Fruit fly (Drosophila melanogaster) whole organism, embryonic: Measurements from ENCODE around the gene CG33235.

Experiments used
- BEAF-32 ChIP-seq: fragments of 200-800 bp; sonication (Bioruptor generic); optimal IDR thresholded peaks from 3 replicates; lab custom pipeline; 2017; ENCODE audit warnings: missing biosample characterization, missing genetic modification characterization, mild to moderate bottlenecking, moderate library complexity, missing genetic modification reagents
- CG10267 ChIP-seq: fragments of 200-800 bp; sonication (Bioruptor generic); optimal IDR thresholded peaks from 2 replicates; lab custom pipeline; 2018; ENCODE audit warnings: missing biosample characterization, mild to moderate bottlenecking, missing genetic modification characterization, moderate library complexity
- CG10654 ChIP-seq: fragments of 200-800 bp; sonication (Bioruptor generic); optimal IDR thresholded peaks from 2 replicates; lab custom pipeline; 2016; ENCODE audit warnings: missing biosample characterization, missing genetic modification characterization
- CG11504 ChIP-seq: fragments of 200-800 bp; sonication (Bioruptor generic); optimal IDR thresholded peaks from 3 replicates; lab custom pipeline; 2019; ENCODE audit warnings: missing biosample characterization, mild to moderate bottlenecking, missing genetic modification characterization, moderate library complexity
- CG12236 ChIP-seq: fragments of 200-800 bp; sonication (Bioruptor generic); optimal IDR thresholded peaks from 2 replicates; lab custom pipeline; 2016; ENCODE audit warnings: missing biosample characterization, missing genetic modification characterization
- CG1602 ChIP-seq: fragments of 200-800 bp; sonication (Bioruptor generic); optimal IDR thresholded peaks from 3 replicates; lab custom pipeline; 2016; ENCODE audit warnings: missing biosample characterization, missing genetic modification characterization
- CG1603 ChIP-seq: fragments of 200-800 bp; sonication (Bioruptor generic); optimal IDR thresholded peaks from 2 replicates; lab custom pipeline; 2019; ENCODE audit warnings: missing biosample characterization, mild to moderate bottlenecking, missing genetic modification characterization, moderate library complexity
- CG17359 ChIP-seq: fragments of 200-800 bp; sonication (Bioruptor generic); optimal IDR thresholded peaks from 3 replicates; lab custom pipeline; 2018; ENCODE audit warnings: missing biosample characterization, mild to moderate bottlenecking, missing genetic modification characterization, moderate library complexity
- CG17568 ChIP-seq: fragments of 200-800 bp; sonication (Bioruptor generic); optimal IDR thresholded peaks from 2 replicates; lab custom pipeline; 2018; ENCODE audit warnings: missing biosample characterization, mild to moderate bottlenecking, missing genetic modification characterization, moderate library complexity
- CG30020 ChIP-seq: fragments of 200-800 bp; optimal IDR thresholded peaks from 2 replicates; lab custom pipeline; 2019; ENCODE audit warnings: missing biosample characterization, mild to moderate bottlenecking, missing genetic modification characterization, moderate library complexity
- CG3838 ChIP-seq: fragments of 200-800 bp; sonication (Bioruptor generic); optimal IDR thresholded peaks from 3 replicates; lab custom pipeline; 2016; ENCODE audit warnings: missing biosample characterization, missing genetic modification characterization
- CG4617 ChIP-seq: fragments of 200-800 bp; sonication (Bioruptor generic); optimal IDR thresholded peaks from 3 replicates; lab custom pipeline; 2016; ENCODE audit warnings: missing biosample characterization, missing genetic modification characterization, borderline replicate concordance
- CG6765 ChIP-seq: fragments of 200-800 bp; sonication (Bioruptor generic); optimal IDR thresholded peaks from 3 replicates; lab custom pipeline; 2017; ENCODE audit warnings: missing biosample characterization, mild to moderate bottlenecking, missing genetic modification characterization
- CG6854 ChIP-seq: fragments of 200-800 bp; sonication (Bioruptor generic); optimal IDR thresholded peaks from 3 replicates; lab custom pipeline; 2017; ENCODE audit warnings: missing biosample characterization, mild to moderate bottlenecking, missing genetic modification characterization
- CG9797 ChIP-seq: fragments of 200-800 bp; sonication (Bioruptor generic); optimal IDR thresholded peaks from 3 replicates; lab custom pipeline; 2018; ENCODE audit warnings: missing biosample characterization, mild to moderate bottlenecking, missing genetic modification characterization
- CoRest ChIP-seq: fragments of 200-800 bp; sonication (Bioruptor generic); optimal IDR thresholded peaks from 3 replicates; lab custom pipeline; 2018; ENCODE audit warnings: missing biosample characterization, mild to moderate bottlenecking, missing genetic modification characterization, moderate library complexity
- CrebB ChIP-seq: fragments of 200-800 bp; sonication (Bioruptor generic); optimal IDR thresholded peaks from 3 replicates; lab custom pipeline; 2018; ENCODE audit warnings: missing biosample characterization, mild to moderate bottlenecking, missing genetic modification characterization
- D ChIP-seq, 2 experiments: fragments of 200-800 bp in 1 of 2; fragments of >200 bp in 1 of 2; sonication (Bioruptor generic) in 1 of 2; optimal IDR thresholded peaks; 2 replicates in 1 of 2; 3 replicates in 1 of 2; lab custom pipeline; 2017; ENCODE audit warnings: mild to moderate bottlenecking in 1 of 2, missing biosample characterization in 1 of 2, missing genetic modification characterization in 1 of 2, missing genetic modification reagents in 1 of 2
- Deaf1 ChIP-seq: fragments of 200-800 bp; optimal IDR thresholded peaks from 3 replicates; lab custom pipeline; 2019; ENCODE audit warnings: missing biosample characterization, mild to moderate bottlenecking, missing genetic modification characterization, moderate library complexity
- Dp ChIP-seq: fragments of 200-800 bp; sonication (Bioruptor generic); optimal IDR thresholded peaks from 2 replicates; lab custom pipeline; 2018; ENCODE audit warnings: missing biosample characterization, mild to moderate bottlenecking, missing genetic modification characterization, moderate library complexity
- Ets65A ChIP-seq: fragments of 200-800 bp; sonication (Bioruptor generic); peaks from one replicate; lab custom pipeline; 2016; ENCODE audit warnings: missing biosample characterization, missing genetic modification characterization
- Ets97D ChIP-seq: fragments of 200-800 bp; sonication (Bioruptor generic); optimal IDR thresholded peaks from 3 replicates; lab custom pipeline; 2016; ENCODE audit warnings: missing biosample characterization, missing genetic modification characterization
- Hmx ChIP-seq: fragments of 200-800 bp; sonication (Bioruptor generic); optimal IDR thresholded peaks from 2 replicates; lab custom pipeline; 2016; ENCODE audit warnings: missing biosample characterization, missing genetic modification characterization
- MESR4 ChIP-seq: fragments of 200-800 bp; sonication (Bioruptor generic); optimal IDR thresholded peaks from 2 replicates; lab custom pipeline; 2018; ENCODE audit warnings: missing biosample characterization, mild to moderate bottlenecking, missing genetic modification characterization, moderate library complexity
- Neu2 ChIP-seq: fragments of 200-800 bp; sonication (Bioruptor generic); optimal IDR thresholded peaks from 3 replicates; lab custom pipeline; 2016; ENCODE audit warnings: missing biosample characterization, missing genetic modification characterization, borderline replicate concordance
- Pdp1 ChIP-seq, 2 experiments: fragments of 200-800 bp; sonication (Bioruptor generic); optimal IDR thresholded peaks; 3 replicates each; lab custom pipeline; 2016; ENCODE audit warnings: missing biosample characterization in 2 of 2, missing genetic modification characterization in 2 of 2, mild to moderate bottlenecking in 1 of 2, moderate library complexity in 1 of 2
- Six4 ChIP-seq: fragments of 200-800 bp; sonication (Bioruptor generic); optimal IDR thresholded peaks from 2 replicates; lab custom pipeline; 2016; ENCODE audit warnings: missing biosample characterization, missing genetic modification characterization
- Sry-δ ChIP-seq: fragments of 200-800 bp; sonication (Bioruptor generic); optimal IDR thresholded peaks from 2 replicates; lab custom pipeline; 2016; ENCODE audit warnings: missing biosample characterization, missing genetic modification characterization
- caup ChIP-seq: fragments of 200-800 bp; sonication (Bioruptor generic); optimal IDR thresholded peaks from 3 replicates; lab custom pipeline; 2017; ENCODE audit warnings: missing biosample characterization, mild to moderate bottlenecking, missing genetic modification characterization, moderate library complexity; ENCODE audit not compliant: severe bottlenecking
- cg ChIP-seq: fragments of 200-800 bp; sonication (Bioruptor generic); optimal IDR thresholded peaks from 3 replicates; lab custom pipeline; 2019; ENCODE audit warnings: missing biosample characterization, mild to moderate bottlenecking, missing genetic modification characterization, moderate library complexity
- fru ChIP-seq: fragments of >200 bp; optimal IDR thresholded peaks from 2 replicates; lab custom pipeline; 2017
- grau ChIP-seq: fragments of 200-800 bp; optimal IDR thresholded peaks from 3 replicates; lab custom pipeline; 2019; ENCODE audit warnings: missing biosample characterization, mild to moderate bottlenecking, missing genetic modification characterization, moderate library complexity
- gro ChIP-seq: fragments of 200-800 bp; sonication (Bioruptor generic); optimal IDR thresholded peaks from 2 replicates; lab custom pipeline; 2016; ENCODE audit warnings: missing biosample characterization, missing genetic modification characterization
- gt ChIP-seq: fragments of 200-800 bp; sonication (Bioruptor generic); IDR thresholded peaks from 2 replicates; pipeline ENCODE4 v1.3.6; 2022; ENCODE audit warnings: missing biosample characterization, missing genetic modification characterization
- her ChIP-seq: fragments of 200-800 bp; sonication (Bioruptor generic); optimal IDR thresholded peaks from 2 replicates; lab custom pipeline; 2016; ENCODE audit warnings: missing biosample characterization, missing genetic modification characterization
- ind ChIP-seq: fragments of 200-800 bp; sonication (Bioruptor generic); optimal IDR thresholded peaks from 3 replicates; lab custom pipeline; 2016; ENCODE audit warnings: missing biosample characterization, missing genetic modification characterization
- lab ChIP-seq: fragments of 200-800 bp; sonication (Bioruptor generic); optimal IDR thresholded peaks from 3 replicates; lab custom pipeline; 2017; ENCODE audit warnings: missing biosample characterization, missing genetic modification characterization, mild to moderate bottlenecking, moderate library complexity, missing genetic modification reagents
- lilli ChIP-seq: fragments of 200-800 bp; sonication (Bioruptor generic); optimal IDR thresholded peaks from 3 replicates; lab custom pipeline; 2016; ENCODE audit warnings: missing biosample characterization, missing genetic modification characterization
- mirr ChIP-seq: fragments of 200-800 bp; sonication (Bioruptor generic); optimal IDR thresholded peaks from 3 replicates; lab custom pipeline; 2018; ENCODE audit warnings: missing biosample characterization, mild to moderate bottlenecking, missing genetic modification characterization
- nerfin-1 ChIP-seq: fragments of 200-800 bp; sonication (Bioruptor generic); optimal IDR thresholded peaks from 3 replicates; lab custom pipeline; 2019; ENCODE audit warnings: missing biosample characterization, mild to moderate bottlenecking, missing genetic modification characterization, moderate library complexity
- nmo ChIP-seq: fragments of 200-800 bp; sonication (Bioruptor generic); optimal IDR thresholded peaks from 2 replicates; lab custom pipeline; 2018; ENCODE audit warnings: missing biosample characterization, mild to moderate bottlenecking, missing genetic modification characterization, moderate library complexity
- phol ChIP-seq: fragments of 200-800 bp; sonication (Bioruptor generic); optimal IDR thresholded peaks from 3 replicates; lab custom pipeline; 2018; ENCODE audit warnings: missing biosample characterization, mild to moderate bottlenecking, missing genetic modification characterization, moderate library complexity
- psq ChIP-seq: fragments of 200-800 bp; sonication (Bioruptor generic); optimal IDR thresholded peaks from 2 replicates; lab custom pipeline; 2017; ENCODE audit warnings: missing biosample characterization, missing genetic modification characterization
- pzg ChIP-seq: fragments of 200-800 bp; sonication (Bioruptor generic); optimal IDR thresholded peaks from 3 replicates; lab custom pipeline; 2018; ENCODE audit warnings: missing biosample characterization, mild to moderate bottlenecking, missing genetic modification characterization, moderate library complexity
- sd ChIP-seq: fragments of 200-800 bp; sonication (Bioruptor generic); optimal IDR thresholded peaks from 3 replicates; lab custom pipeline; 2018; ENCODE audit warnings: missing biosample characterization, mild to moderate bottlenecking, missing genetic modification characterization, moderate library complexity
- stc ChIP-seq: fragments of 200-800 bp; sonication (Bioruptor generic); IDR thresholded peaks from 2 replicates; pipeline ENCODE4 v1.3.6; 2022; ENCODE audit warnings: missing biosample characterization, missing genetic modification characterization
- sug ChIP-seq: fragments of 200-800 bp; optimal IDR thresholded peaks from 2 replicates; lab custom pipeline; 2019; ENCODE audit warnings: missing biosample characterization, mild to moderate bottlenecking, missing genetic modification characterization, moderate library complexity
- trem ChIP-seq: fragments of 200-800 bp; optimal IDR thresholded peaks from 3 replicates; lab custom pipeline; 2019; ENCODE audit warnings: missing biosample characterization, mild to moderate bottlenecking, missing genetic modification characterization, moderate library complexity

Gene CG33235

DNA sequence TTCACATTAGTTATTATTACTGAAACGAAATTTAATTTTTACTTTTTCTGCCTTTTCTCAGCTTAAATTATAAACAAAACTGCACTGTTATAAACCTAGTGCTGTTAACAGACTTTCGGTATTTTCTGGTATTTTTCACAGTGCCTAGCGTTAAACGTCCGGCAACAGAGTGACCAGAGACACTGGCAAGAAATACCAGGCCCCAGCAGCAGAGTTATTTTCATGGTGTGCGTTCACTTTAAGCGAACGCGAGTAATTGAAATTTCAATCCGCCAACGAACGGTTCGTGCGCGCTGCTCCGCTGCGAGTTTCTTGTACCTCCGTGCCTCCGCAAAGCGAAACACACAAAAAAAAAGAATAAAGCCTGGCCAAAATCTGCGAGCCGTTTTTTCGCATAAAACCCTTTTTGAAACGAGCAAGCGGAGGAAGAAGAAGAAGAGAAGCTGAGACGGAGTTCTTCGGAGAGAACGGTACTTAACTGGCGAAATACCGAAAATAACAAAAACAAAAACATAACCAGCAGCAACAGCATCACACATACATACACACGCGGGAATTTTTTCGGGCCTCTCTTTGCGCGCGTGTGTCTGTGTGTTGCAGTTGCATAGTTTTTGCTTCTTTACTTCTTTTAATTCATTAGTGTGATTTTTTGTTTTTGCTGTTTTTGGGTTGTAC lies 1.7 kb upstream of the CG33235 start, which contains the start of gene Drak (continued):
- TF ChIP-seq Pdp1 (GFP tag; optimal IDR thresholded peaks at IDR 0.05; lab: Kevin White, UChicago) (peak in 1 of 2 experiments; percentile 57), sug (tag; lab: Kevin White, UChicago) (peak; percentile 19), ind (no peak), phol (tag; lab: Kevin White, UChicago) (peak; percentile 1), Ets97D (GFP tag; lab: Kevin White, UChicago) (peak; percentile 48), CG1602 (no peak), CG1603 (tag; lab: Kevin White, UChicago) (peak; percentile 31), trem (tag; lab: Kevin White, UChicago) (peak; percentile 17), lilli (peak; percentile 2), CG10654 (GFP tag; lab: Kevin White, UChicago) (no peak), gt (GFP tag; lab: Robert Waterston, UW) (no peak), CG4617 (GFP tag; lab: Kevin White, UChicago) (peak; percentile 40), Six4 (GFP tag; lab: Kevin White, UChicago) (no peak), Sry-δ (GFP tag; lab: Kevin White, UChicago) (peak; percentile 39), Ets65A (GFP tag; lab: Kevin White, UChicago) (peak; percentile 63), BEAF-32 (GFP tag; lab: Kevin White, UChicago) (peak; percentile 44), cg (GFP tag; lab: Kevin White, UChicago) (peak; percentile 67), CoRest (peak; percentile 28), Dp (peak; percentile 78), mirr (GFP tag; lab: Kevin White, UChicago) (no peak), Neu2 (peak; percentile 15), Hmx (no peak), CG17568 (GFP tag; lab: Kevin White, UChicago) (peak; percentile 25), CG17359 (tag; lab: Kevin White, UChicago) (peak; percentile 12), pzg (GFP tag; lab: Kevin White, UChicago) (peak; percentile 88), stc (GFP tag; lab: Robert Waterston, UW) (no peak), Deaf1 (tag; lab: Kevin White, UChicago) (peak; percentile 28), CG3838 (GFP tag; lab: Kevin White, UChicago) (no peak), lab (GFP tag; lab: Kevin White, UChicago) (peak; percentile 43), caup (GFP tag; lab: Kevin White, UChicago) (no peak), CG11504 (tag; lab: Kevin White, UChicago) (peak; percentile 17), CG30020 (peak; percentile 41), D (optimal IDR thresholded peaks at IDR 0.05; lab: Kevin White, UChicago) (no peak), D (GFP tag; optimal IDR thresholded peaks at IDR 0.05; lab: Kevin White, UChicago) (no peak), CrebB (tag; lab: Kevin White, UChicago) (peak; percentile 20), MESR4 (GFP tag; lab: Kevin White, UChicago) (peak; percentile 41), grau (tag; lab: Kevin White, UChicago) (peak; percentile 13), CG6854 (GFP tag; lab: Kevin White, UChicago) (peak; percentile 4), psq (GFP tag; lab: Kevin White, UChicago) (no peak), CG10267 (peak; percentile 55), her (GFP tag; lab: Kevin White, UChicago) (peak; percentile 12), CG9797 (GFP tag; lab: Kevin White, UChicago) (peak; percentile 94), sd (tag; lab: Kevin White, UChicago) (peak; percentile 55), gro (GFP tag; lab: Kevin White, UChicago) (peak; percentile 27), nerfin-1 (tag; lab: Kevin White, UChicago) (peak; percentile 36), CG6765 (GFP tag; lab: Kevin White, UChicago) (peak; percentile 37), nmo (GFP tag; lab: Kevin White, UChicago) (peak; percentile 31), fru (lab: Kevin White, UChicago) (no peak), CG12236 (GFP tag; lab: Kevin White, UChicago) (no peak)
